Worm (Caenorhabditis elegans) whole organism, L4/young adult: ENCODE measurements around the gene nlp-71.

Source experiments
- W03F9.2 ChIP-seq: fragments of 150-350 bp; optimal IDR thresholded peaks from 2 replicates; lab custom pipeline; 2014; ENCODE audit warnings: missing biosample characterization, missing genetic modification characterization
- him-1 ChIP-seq: sonication (generic microtip); optimal IDR thresholded peaks from 2 replicates; lab custom pipeline; 2016; ENCODE audit warnings: missing genotype, missing genetic modification reagents, missing genetic modification characterization, missing compliant biosample characterization

ce11 chrIV:6365045-6365444, 48.3 kb downstream of the nlp-71 start, which contains the start of gene Y73B6BL.270:
- no peak for TF ChIP-seq him-1 (tag; lab: Kevin White, UChicago)
- TF ChIP-seq W03F9.2 (tag; lab: Kevin White, UChicago), result no peak
